Fruit fly (Drosophila melanogaster) whole organism, wandering third instar larva: ENCODE results near the gene CG17147.

ENCODE experiments used
- CG32264 ChIP-seq: fragments of 200-800 bp; sonication (Bioruptor generic); optimal IDR thresholded peaks from 2 replicates; lab custom pipeline; 2016; ENCODE audit warnings: missing biosample characterization, missing genetic modification characterization
- Hr78 ChIP-seq: fragments of >200 bp; optimal IDR thresholded peaks from 2 replicates; lab custom pipeline; 2017; ENCODE audit warnings: missing biosample characterization, missing genetic modification characterization
- Hr83 ChIP-seq: fragments of 200-300 bp; sonication (Bioruptor generic); optimal IDR thresholded peaks from 2 replicates; lab custom pipeline; 2016; ENCODE audit warnings: missing biosample characterization, mild to moderate bottlenecking, missing genetic modification characterization, moderate library complexity; ENCODE audit not compliant: poor library complexity, severe bottlenecking
- Jra ChIP-seq: sonication (Bioruptor generic); optimal IDR thresholded peaks from 2 replicates; lab custom pipeline; 2016; ENCODE audit warnings: missing biosample characterization, missing genetic modification characterization
- Myc ChIP-seq: fragments of >200 bp; optimal IDR thresholded peaks from 2 replicates; lab custom pipeline; 2017
- OdsH ChIP-seq: fragments of 200-800 bp; sonication (Bioruptor generic); optimal IDR thresholded peaks from 2 replicates; lab custom pipeline; 2016; ENCODE audit warnings: missing biosample characterization, mild to moderate bottlenecking, missing genetic modification characterization
- Sp1 ChIP-seq: fragments of 200-800 bp; sonication (Bioruptor generic); optimal IDR thresholded peaks from 3 replicates; lab custom pipeline; 2019; ENCODE audit warnings: missing biosample characterization, mild to moderate bottlenecking, missing genetic modification characterization, moderate library complexity
- fru ChIP-seq: fragments of 200-800 bp; sonication (Bioruptor generic); optimal IDR thresholded peaks from 3 replicates; lab custom pipeline; 2016; ENCODE audit warnings: missing biosample characterization, mild to moderate bottlenecking, missing genetic modification characterization
- h ChIP-seq: fragments of 200-800 bp; sonication (Bioruptor generic); optimal IDR thresholded peaks from 3 replicates; lab custom pipeline; 2016; ENCODE audit warnings: missing biosample characterization, mild to moderate bottlenecking, missing genetic modification characterization
- jim ChIP-seq: fragments of 175-275, 200-325 bp; sonication (Bioruptor generic); optimal IDR thresholded peaks from 2 replicates; lab custom pipeline; 2016; ENCODE audit warnings: missing biosample characterization, mild to moderate bottlenecking, missing genetic modification characterization
- rgr ChIP-seq: fragments of 200-800 bp; sonication (Bioruptor generic); optimal IDR thresholded peaks from 3 replicates; lab custom pipeline; 2016; ENCODE audit warnings: missing biosample characterization, mild to moderate bottlenecking, missing genetic modification characterization
- usp ChIP-seq: fragments of >200 bp; optimal IDR thresholded peaks from 2 replicates; lab custom pipeline; 2017; ENCODE audit warnings: missing biosample characterization, missing genetic modification characterization

dm6 chr3L:20221412-20221864, 2.3 kb upstream of the CG17147 start, which contains the start of gene CG17145:
- TF ChIP-seq Myc (lab: Kevin White, UChicago) (no peak), OdsH (no peak), rgr (GFP tag; lab: Kevin White, UChicago) (no peak), Jra (GFP tag; lab: Kevin White, UChicago) (no peak), Sp1 (no peak), Hr83 (GFP tag; lab: Kevin White, UChicago) (no peak), jim (GFP tag; lab: Kevin White, UChicago) (no peak), Hr78 (GFP tag; lab: Kevin White, UChicago) (no peak), CG32264 (GFP tag; lab: Kevin White, UChicago) (no peak), usp (GFP tag; lab: Kevin White, UChicago) (no peak), h (GFP tag; lab: Kevin White, UChicago) (no peak), fru (GFP tag; lab: Kevin White, UChicago) (no peak)
